4 worm cellular contexts compared by ENCODE assay signal in genomic region chrIII:1288473-1289056, ce11.
TF ChIP-seq lines count a peak whose summit lies in the region.

Gene fbxa-50 (minus strand): TSS chrIII:1288523.

TF ChIP-seq in whole organism, L1 larva, 84 proteins besides CTCF, POLR2A, EP300 and RAD21:
- TF ChIP-seq skn-1 (tag; optimal IDR thresholded peaks at IDR 0.05; lab: Kevin White, UChicago): peak; percentile 21
- TF ChIP-seq unc-130 (tag; optimal IDR thresholded peaks at IDR 0.05; lab: Kevin White, UChicago): no peak
- TF ChIP-seq sptf-1 (tag; optimal IDR thresholded peaks at IDR 0.05; lab: Kevin White, UChicago): no peak
TF ChIP-seq in whole organism, L1 larva: peak in this region for 1.

TF ChIP-seq in whole organism, L2 larva, 48 proteins besides CTCF, POLR2A, EP300 and RAD21:
- TF ChIP-seq peb-1 (tag; optimal IDR thresholded peaks at IDR 0.05; lab: Kevin White, UChicago): no peak
- no peak for TF ChIP-seq ZK546.5 (tag; optimal IDR thresholded peaks at IDR 0.05; lab: Kevin White, UChicago)
- TF ChIP-seq nhr-129 (tag; optimal IDR thresholded peaks at IDR 0.05; lab: Kevin White, UChicago): peak; percentile 64
TF ChIP-seq in whole organism, L2 larva: peak in this region for 1.

TF ChIP-seq in whole organism, L4 larva, 104 proteins besides CTCF, POLR2A, EP300 and RAD21:
- TF ChIP-seq cey-2 (tag; optimal IDR thresholded peaks at IDR 0.05; lab: Kevin White, UChicago; ENCODE audit: borderline replicate concordance, insufficient read depth) (no peak), spr-3 (GFP tag; optimal IDR thresholded peaks at IDR 0.05; lab: Kevin White, UChicago) (no peak), mxl-2 (GFP tag; conservative IDR thresholded peaks at IDR 0.05; lab: Robert Waterston, UW) (no peak), zag-1 (tag; optimal IDR thresholded peaks at IDR 0.05; lab: Kevin White, UChicago) (no peak), lin-29 (GFP tag; IDR thresholded peaks at IDR 0.05; lab: Robert Waterston, UW) (no peak), zip-2 (tag; optimal IDR thresholded peaks at IDR 0.05; lab: Kevin White, UChicago) (peak; percentile 77)

TF ChIP-seq in whole organism, young adult, 124 proteins besides CTCF, POLR2A, EP300 and RAD21:
- TF ChIP-seq cebp-1 (GFP tag; IDR thresholded peaks at IDR 0.05; lab: Robert Waterston, UW) (0 out of 2 replicates have a peak, but pooled peaks have one; percentile 18), cebp-1 (tag; optimal IDR thresholded peaks at IDR 0.05; lab: Kevin White, UChicago) (peak; percentile 80), B0019.2 (GFP tag; conservative IDR thresholded peaks at IDR 0.05; lab: Robert Waterston, UW) (no peak)
